Fruit fly (Drosophila melanogaster): ENCODE results near the gene alpha-Est2.

The alpha-Est2 gene

dm6 chr3R:7492099-7492498, 49.5 kb upstream of the alpha-Est2 start (continued):
- TF ChIP-seq esg (GFP tag; conservative IDR thresholded peaks at IDR 0.05) = 0 out of 2 replicates have a peak, but pooled peaks have one; percentile 10
- TF ChIP-seq CG17328 (GFP tag; IDR thresholded peaks at IDR 0.05) = no peak
- no peak for TF ChIP-seq ssp (GFP tag; IDR thresholded peaks at IDR 0.05)
- no peak for TF ChIP-seq klu (GFP tag; IDR thresholded peaks at IDR 0.05)
- TF ChIP-seq Xbp1 (GFP tag; optimal IDR thresholded peaks at IDR 0.05) = peak; percentile 8
- TF ChIP-seq ttk (GFP tag; IDR thresholded peaks at IDR 0.05) = no peak
- no peak for TF ChIP-seq Mad (GFP tag; optimal IDR thresholded peaks at IDR 0.05)
- no peak for TF ChIP-seq Chrac-16 (GFP tag; optimal IDR thresholded peaks at IDR 0.05)
- TF ChIP-seq MBD-R2 (GFP tag; IDR thresholded peaks at IDR 0.05) = peak; percentile 17; the same call in 1 of the 2 replicates
- no peak for TF ChIP-seq CG13775 (GFP tag; optimal IDR thresholded peaks at IDR 0.05)
- TF ChIP-seq CG16815 (GFP tag; optimal IDR thresholded peaks at IDR 0.05) = no peak
- no peak for TF ChIP-seq CG8089 (GFP tag; optimal IDR thresholded peaks at IDR 0.05)
- TF ChIP-seq Ets65A (GFP tag) = peak; percentile 36
- peak; percentile 78 for TF ChIP-seq nerfin-2 (GFP tag; IDR thresholded peaks at IDR 0.05; ENCODE audit: partially characterized antibody)
- TF ChIP-seq CTCF (GFP tag; optimal IDR thresholded peaks at IDR 0.05) = no peak
- TF ChIP-seq CG12659 (GFP tag; optimal IDR thresholded peaks at IDR 0.05) = peak; percentile 12
- TF ChIP-seq CG31224 (GFP tag; IDR thresholded peaks at IDR 0.05) = no peak
- TF ChIP-seq CG4617 (GFP tag; optimal IDR thresholded peaks at IDR 0.05; ENCODE audit: borderline replicate concordance) = no peak
- no peak for TF ChIP-seq her (GFP tag; optimal IDR thresholded peaks at IDR 0.05)
- no peak for TF ChIP-seq Lpt (GFP tag; optimal IDR thresholded peaks at IDR 0.05)
- peak; percentile 83 for TF ChIP-seq onecut (GFP tag; IDR thresholded peaks at IDR 0.05)
- TF ChIP-seq HLHmδ (GFP tag; optimal IDR thresholded peaks at IDR 0.05) = no peak
- no peak for TF ChIP-seq Spps (tag; optimal IDR thresholded peaks at IDR 0.05)
- no peak for TF ChIP-seq stc (GFP tag; IDR thresholded peaks at IDR 0.05)
- TF ChIP-seq CG1024 (GFP tag; IDR thresholded peaks at IDR 0.05) = 0 out of 2 replicates have a peak, but pooled peaks have one; percentile 28
- TF ChIP-seq CG13287 (GFP tag; IDR thresholded peaks at IDR 0.05; ENCODE audit: partially characterized antibody) = peak; percentile 48; the same call in 1 of the 2 replicates
- no peak for TF ChIP-seq HLH54F (GFP tag; optimal IDR thresholded peaks at IDR 0.05)
- TF ChIP-seq CG15514 (GFP tag; optimal IDR thresholded peaks at IDR 0.05) = peak; percentile 9
- TF ChIP-seq cwo (GFP tag; optimal IDR thresholded peaks at IDR 0.05) = no peak
- TF ChIP-seq unc-4 (GFP tag; IDR thresholded peaks at IDR 0.05; ENCODE audit: partially characterized antibody) = no peak
- no peak for TF ChIP-seq CG4404 (GFP tag; IDR thresholded peaks at IDR 0.05)
- TF ChIP-seq CG11560 (tag; IDR thresholded peaks at IDR 0.05) = no peak
- peak; percentile 47 for TF ChIP-seq CG14441 (GFP tag; IDR thresholded peaks at IDR 0.05)
- TF ChIP-seq chn (GFP tag; optimal IDR thresholded peaks at IDR 0.05) = no peak
- no peak for TF ChIP-seq CG6175 (GFP tag; IDR thresholded peaks at IDR 0.05)
- TF ChIP-seq Hr3 (GFP tag; optimal IDR thresholded peaks at IDR 0.05) = no peak
- no peak for TF ChIP-seq gcm (GFP tag; optimal IDR thresholded peaks at IDR 0.05)
- no peak for TF ChIP-seq CG17568 (GFP tag; optimal IDR thresholded peaks at IDR 0.05)
- TF ChIP-seq CG18011 (GFP tag; optimal IDR thresholded peaks at IDR 0.05) = peak; percentile 97
- no peak for TF ChIP-seq CG15011 (GFP tag; optimal IDR thresholded peaks at IDR 0.05)
- TF ChIP-seq sob (GFP tag; IDR thresholded peaks at IDR 0.05) = peak; percentile 57
- TF ChIP-seq CG17186 (GFP tag; optimal IDR thresholded peaks at IDR 0.05) = no peak
- no peak for TF ChIP-seq lov (optimal IDR thresholded peaks at IDR 0.05)
- TF ChIP-seq lov (GFP tag; IDR thresholded peaks at IDR 0.05) = no peak
- peak; percentile 62 for TF ChIP-seq CG16813 (GFP tag; IDR thresholded peaks at IDR 0.05; ENCODE audit: partially characterized antibody)
- peak; percentile 54; the same call in 1 of the 3 replicates for TF ChIP-seq CG6791 (GFP tag; IDR thresholded peaks at IDR 0.05; ENCODE audit: partially characterized antibody)
- TF ChIP-seq Hr78 (GFP tag; optimal IDR thresholded peaks at IDR 0.05) = no peak
- no peak for TF ChIP-seq Vsx1 (GFP tag; optimal IDR thresholded peaks at IDR 0.05)
- no peak for TF ChIP-seq pfk (GFP tag; optimal IDR thresholded peaks at IDR 0.05)
- TF ChIP-seq Abd-B (GFP tag; optimal IDR thresholded peaks at IDR 0.05) = peak; percentile 13
- peak; percentile 23 for TF ChIP-seq ems (GFP tag; optimal IDR thresholded peaks at IDR 0.05)

Data from whole organism, embryonic.